Fruit fly (Drosophila melanogaster) whole organism, embryonic: ENCODE measurements around the gene CG31675.

Source experiments
- Asciz ChIP-seq: fragments of 200-800 bp; sonication (Bioruptor generic); optimal IDR thresholded peaks from 2 replicates; lab custom pipeline; 2017; ENCODE audit warnings: missing biosample characterization, mild to moderate bottlenecking, missing genetic modification characterization, missing genetic modification reagents
- Atf-2 ChIP-seq: fragments of 200-800 bp; sonication (Bioruptor generic); optimal IDR thresholded peaks from 2 replicates; lab custom pipeline; 2016; ENCODE audit warnings: missing biosample characterization, missing genetic modification characterization
- B-H2 ChIP-seq: fragments of 200-800 bp; sonication (Bioruptor generic); optimal IDR thresholded peaks from 2 replicates; lab custom pipeline; 2018; ENCODE audit warnings: missing biosample characterization, mild to moderate bottlenecking, missing genetic modification characterization
- CG10274 ChIP-seq: fragments of 200-800 bp; sonication (Bioruptor generic); optimal IDR thresholded peaks from 3 replicates; lab custom pipeline; 2017; ENCODE audit warnings: missing biosample characterization, mild to moderate bottlenecking, missing genetic modification characterization
- CG10654 ChIP-seq: fragments of 200-800 bp; sonication (Bioruptor generic); optimal IDR thresholded peaks from 2 replicates; lab custom pipeline; 2016; ENCODE audit warnings: missing biosample characterization, missing genetic modification characterization
- CG11504 ChIP-seq: fragments of 200-800 bp; sonication (Bioruptor generic); optimal IDR thresholded peaks from 3 replicates; lab custom pipeline; 2019; ENCODE audit warnings: missing biosample characterization, mild to moderate bottlenecking, missing genetic modification characterization, moderate library complexity
- CG14710 ChIP-seq: fragments of 200-800 bp; sonication (Bioruptor generic); optimal IDR thresholded peaks from 3 replicates; lab custom pipeline; 2019; ENCODE audit warnings: missing biosample characterization, mild to moderate bottlenecking, missing genetic modification characterization, moderate library complexity
- CG14965 ChIP-seq: fragments of 200-800 bp; sonication (Bioruptor generic); optimal IDR thresholded peaks from 2 replicates; lab custom pipeline; 2016; ENCODE audit warnings: missing biosample characterization, missing genetic modification characterization, borderline replicate concordance
- CG1602 ChIP-seq: fragments of 200-800 bp; sonication (Bioruptor generic); optimal IDR thresholded peaks from 3 replicates; lab custom pipeline; 2016; ENCODE audit warnings: missing biosample characterization, missing genetic modification characterization
- CG1603 ChIP-seq: fragments of 200-800 bp; sonication (Bioruptor generic); optimal IDR thresholded peaks from 2 replicates; lab custom pipeline; 2019; ENCODE audit warnings: missing biosample characterization, mild to moderate bottlenecking, missing genetic modification characterization, moderate library complexity
- CG16815 ChIP-seq: fragments of 200-800 bp; sonication (Bioruptor generic); optimal IDR thresholded peaks from 3 replicates; lab custom pipeline; 2017; ENCODE audit warnings: missing biosample characterization, mild to moderate bottlenecking, missing genetic modification characterization
- CG17568 ChIP-seq: fragments of 200-800 bp; sonication (Bioruptor generic); optimal IDR thresholded peaks from 2 replicates; lab custom pipeline; 2018; ENCODE audit warnings: missing biosample characterization, mild to moderate bottlenecking, missing genetic modification characterization, moderate library complexity
- CG1792 ChIP-seq: fragments of 200-800 bp; sonication (Bioruptor generic); optimal IDR thresholded peaks from 2 replicates; lab custom pipeline; 2016; ENCODE audit warnings: missing biosample characterization, missing genetic modification characterization
- CG33557 ChIP-seq: fragments of 200-800 bp; sonication (Bioruptor generic); optimal IDR thresholded peaks from 2 replicates; lab custom pipeline; 2019; ENCODE audit warnings: missing biosample characterization, mild to moderate bottlenecking, missing genetic modification characterization, moderate library complexity
- CG34376 ChIP-seq: fragments of 200-800 bp; sonication (Bioruptor generic); optimal IDR thresholded peaks from 2 replicates; lab custom pipeline; 2018; ENCODE audit warnings: missing biosample characterization, mild to moderate bottlenecking, missing genetic modification characterization
- CG4854 ChIP-seq: fragments of 200-800 bp; sonication (Bioruptor generic); optimal IDR thresholded peaks from 2 replicates; lab custom pipeline; 2016; ENCODE audit warnings: missing biosample characterization, missing genetic modification characterization, inconsistent platforms
- CG5180 ChIP-seq: fragments of 200-800 bp; sonication (Bioruptor generic); optimal IDR thresholded peaks from 3 replicates; lab custom pipeline; 2017; ENCODE audit warnings: missing biosample characterization, missing genetic modification characterization, mild to moderate bottlenecking, moderate library complexity, missing genetic modification reagents
- CG6683 ChIP-seq: fragments of 200-800 bp; sonication (Bioruptor generic); optimal IDR thresholded peaks from 2 replicates; lab custom pipeline; 2017; ENCODE audit warnings: missing biosample characterization, mild to moderate bottlenecking, missing genetic modification characterization, missing genetic modification reagents
- CG7745 ChIP-seq: fragments of 200-800 bp; sonication (Bioruptor generic); optimal IDR thresholded peaks from 2 replicates; lab custom pipeline; 2018; ENCODE audit warnings: missing biosample characterization, mild to moderate bottlenecking, missing genetic modification characterization, moderate library complexity
- CG8359 ChIP-seq: fragments of 200-800 bp; sonication (Bioruptor generic); optimal IDR thresholded peaks from 2 replicates; lab custom pipeline; 2017; ENCODE audit warnings: missing biosample characterization, mild to moderate bottlenecking, missing genetic modification characterization, borderline replicate concordance
- CG8388 ChIP-seq: fragments of 200-800 bp; sonication (Bioruptor generic); optimal IDR thresholded peaks from 2 replicates; lab custom pipeline; 2019; ENCODE audit warnings: missing biosample characterization, mild to moderate bottlenecking, missing genetic modification characterization, moderate library complexity
- CG8944 ChIP-seq: fragments of 200-800 bp; sonication (Bioruptor generic); optimal IDR thresholded peaks from 3 replicates; lab custom pipeline; 2016; ENCODE audit warnings: missing biosample characterization, missing genetic modification characterization
- Deaf1 ChIP-seq: fragments of 200-800 bp; optimal IDR thresholded peaks from 3 replicates; lab custom pipeline; 2019; ENCODE audit warnings: missing biosample characterization, mild to moderate bottlenecking, missing genetic modification characterization, moderate library complexity
- HLH54F ChIP-seq: fragments of 200-800 bp; sonication (Bioruptor generic); optimal IDR thresholded peaks from 3 replicates; lab custom pipeline; 2016; ENCODE audit warnings: missing biosample characterization, missing genetic modification characterization
- Hmx ChIP-seq: fragments of 200-800 bp; sonication (Bioruptor generic); optimal IDR thresholded peaks from 2 replicates; lab custom pipeline; 2016; ENCODE audit warnings: missing biosample characterization, missing genetic modification characterization
- Hsf ChIP-seq: fragments of 200-800 bp; sonication (Bioruptor generic); optimal IDR thresholded peaks from 3 replicates; lab custom pipeline; 2016; ENCODE audit warnings: missing biosample characterization, missing genetic modification characterization
- Jarid2 ChIP-seq: fragments of 200-800 bp; sonication (Bioruptor generic); optimal IDR thresholded peaks from 3 replicates; lab custom pipeline; 2017; ENCODE audit warnings: mild to moderate bottlenecking, missing biosample characterization, missing genetic modification reagents, missing genetic modification characterization
- Nf-YA ChIP-seq: fragments of 200-800 bp; sonication (Bioruptor generic); IDR thresholded peaks from 2 replicates; pipeline ENCODE4 v1.3.6; 2022; ENCODE audit warnings: missing biosample characterization, missing genetic modification characterization
- Pdp1 ChIP-seq, 2 experiments: fragments of 200-800 bp; sonication (Bioruptor generic); optimal IDR thresholded peaks; 3 replicates each; lab custom pipeline; 2016; ENCODE audit warnings: missing biosample characterization in 2 of 2, missing genetic modification characterization in 2 of 2, mild to moderate bottlenecking in 1 of 2, moderate library complexity in 1 of 2
- br ChIP-seq: fragments of >200 bp; optimal IDR thresholded peaks from 2 replicates; lab custom pipeline; 2017
- chif ChIP-seq, 2 experiments: fragments of 200-800 bp; sonication (Bioruptor generic); optimal IDR thresholded peaks; 3 replicates each; lab custom pipeline; 2016; ENCODE audit warnings: missing biosample characterization in 2 of 2, missing genetic modification characterization in 2 of 2
- crp ChIP-seq, 2 experiments: fragments of 200-800 bp; sonication (Bioruptor generic); optimal IDR thresholded peaks; 2 replicates in 1 of 2; 3 replicates in 1 of 2; lab custom pipeline; 2017; ENCODE audit warnings: missing biosample characterization in 2 of 2, missing genetic modification characterization in 2 of 2, mild to moderate bottlenecking in 1 of 2, moderate library complexity in 1 of 2
- en ChIP-seq: fragments of 200-800 bp; sonication (Bioruptor generic); optimal IDR thresholded peaks from 2 replicates; lab custom pipeline; 2016; ENCODE audit warnings: missing biosample characterization, missing genetic modification characterization
- gt ChIP-seq: fragments of 200-800 bp; sonication (Bioruptor generic); IDR thresholded peaks from 2 replicates; pipeline ENCODE4 v1.3.6; 2022; ENCODE audit warnings: missing biosample characterization, missing genetic modification characterization
- hbn ChIP-seq: fragments of 200-800 bp; sonication (Bioruptor generic); IDR thresholded peaks from 2 replicates; pipeline ENCODE4 v1.3.6; 2022; ENCODE audit warnings: missing biosample characterization, missing genetic modification characterization; ENCODE audit not compliant: partially characterized antibody
- hth ChIP-seq: fragments of >200 bp; optimal IDR thresholded peaks from 2 replicates; lab custom pipeline; 2017; ENCODE audit warnings: inconsistent platforms
- ken ChIP-seq: fragments of 200-800 bp; sonication (Bioruptor generic); IDR thresholded peaks from 3 replicates; pipeline ENCODE4 v1.3.6; 2022; ENCODE audit warnings: missing biosample characterization, missing genetic modification characterization
- mld ChIP-seq: fragments of 200-800 bp; sonication (Bioruptor generic); IDR thresholded peaks from 3 replicates; pipeline ENCODE4 v1.3.6; 2022; ENCODE audit warnings: missing biosample characterization, missing genetic modification characterization; ENCODE audit not compliant: partially characterized antibody
- odd ChIP-seq: fragments of 200-800 bp; sonication (Bioruptor generic); optimal IDR thresholded peaks from 2 replicates; lab custom pipeline; 2017; ENCODE audit warnings: missing biosample characterization, mild to moderate bottlenecking, missing genetic modification characterization
- onecut ChIP-seq: fragments of 200-800 bp; sonication (Bioruptor generic); IDR thresholded peaks from 2 replicates; pipeline ENCODE4 v1.3.6; 2022; ENCODE audit warnings: missing biosample characterization, missing genetic modification characterization
- pan ChIP-seq, 4 experiments: fragments of >200 bp in 3 of 4; fragments of 200-800 bp in 1 of 4; sonication (Bioruptor generic) in 1 of 4; optimal IDR thresholded peaks in 3 of 4; IDR thresholded peaks in 1 of 4; 2 replicates each; pipeline versions ENCODE4 v1.3.6 to Lab custom; 2017 to 2022; ENCODE audit warnings: missing biosample characterization in 2 of 4, missing genetic modification characterization in 2 of 4, mixed read lengths in 1 of 4
- pho ChIP-seq: fragments of 200-800 bp; sonication (Bioruptor generic); optimal IDR thresholded peaks from 2 replicates; lab custom pipeline; 2016; ENCODE audit warnings: missing biosample characterization, missing genetic modification characterization
- pita ChIP-seq: fragments of 200-800 bp; sonication (Bioruptor generic); optimal IDR thresholded peaks from 2 replicates; lab custom pipeline; 2017; ENCODE audit warnings: missing biosample characterization, mild to moderate bottlenecking, missing genetic modification characterization
- sens ChIP-seq: fragments of 200-800 bp; sonication (Bioruptor generic); peaks from one replicate; lab custom pipeline; 2016; ENCODE audit warnings: missing biosample characterization, missing genetic modification characterization
- sima ChIP-seq: fragments of 200-800 bp; sonication (Bioruptor generic); optimal IDR thresholded peaks from 2 replicates; lab custom pipeline; 2016; ENCODE audit warnings: missing biosample characterization, missing genetic modification characterization
- stwl ChIP-seq: fragments of 200-800 bp; sonication (Bioruptor generic); optimal IDR thresholded peaks from 3 replicates; lab custom pipeline; 2018; ENCODE audit warnings: missing biosample characterization, mild to moderate bottlenecking, missing genetic modification characterization, moderate library complexity
- tap ChIP-seq: fragments of 200-800 bp; optimal IDR thresholded peaks from 3 replicates; lab custom pipeline; 2019; ENCODE audit warnings: missing biosample characterization, mild to moderate bottlenecking, missing genetic modification characterization, moderate library complexity
- tio ChIP-seq: fragments of 200-800 bp; sonication (Bioruptor generic); optimal IDR thresholded peaks from 2 replicates; lab custom pipeline; 2017; ENCODE audit warnings: missing biosample characterization, missing genetic modification characterization, inconsistent platforms
- zf30C ChIP-seq: fragments of 200-800 bp; sonication (Bioruptor generic); optimal IDR thresholded peaks from 3 replicates; lab custom pipeline; 2018; ENCODE audit warnings: missing biosample characterization, mild to moderate bottlenecking, missing genetic modification characterization

The CG31675 gene

dm6 chr2L:20889857-20890606 is 22.5 kb downstream of the CG31675 start (continued):
- TF ChIP-seq CG6683: no peak
- no peak for TF ChIP-seq CG16815 (GFP tag; lab: Kevin White, UChicago)
- TF ChIP-seq crp (GFP tag; optimal IDR thresholded peaks at IDR 0.05; lab: Kevin White, UChicago): no peak
- TF ChIP-seq Nf-YA: no peak
- no peak for TF ChIP-seq odd
- no peak for TF ChIP-seq onecut (GFP tag; lab: Robert Waterston, UW)
- peak; percentile 29 for TF ChIP-seq sima (GFP tag; lab: Kevin White, UChicago)
- peak; percentile 4 for TF ChIP-seq CG4854 (GFP tag; lab: Kevin White, UChicago)
- no peak for TF ChIP-seq CG17568 (GFP tag; lab: Kevin White, UChicago)
- peak; percentile 5 to 31 for TF ChIP-seq Pdp1 (GFP tag; optimal IDR thresholded peaks at IDR 0.05; lab: Kevin White, UChicago)
- no peak for TF ChIP-seq tap
- TF ChIP-seq gt (GFP tag; lab: Robert Waterston, UW): no peak
- TF ChIP-seq CG33557: no peak
- no peak for TF ChIP-seq pho
- no peak for TF ChIP-seq HLH54F (GFP tag; lab: Kevin White, UChicago)
- TF ChIP-seq hbn (GFP tag; lab: Robert Waterston, UW): no peak
- TF ChIP-seq CG8359: peak; percentile 18
- no peak for TF ChIP-seq en (GFP tag; lab: Kevin White, UChicago)
- TF ChIP-seq CG14710 (tag; lab: Kevin White, UChicago): peak; percentile 36
- no peak for TF ChIP-seq br
- TF ChIP-seq Asciz (GFP tag; lab: Kevin White, UChicago): peak; percentile 65
- TF ChIP-seq CG1603: peak; percentile 67
- no peak for TF ChIP-seq CG8944
- TF ChIP-seq Hsf: peak; percentile 14
- TF ChIP-seq CG1792 (GFP tag; lab: Kevin White, UChicago): peak; percentile 6
- no peak for TF ChIP-seq ken
- no peak for TF ChIP-seq CG7745
- TF ChIP-seq stwl (tag; lab: Kevin White, UChicago): no peak
- TF ChIP-seq tio (GFP tag; lab: Kevin White, UChicago): peak; percentile 41
- TF ChIP-seq CG11504 (tag; lab: Kevin White, UChicago): peak; percentile 55
- peak; percentile 89 for TF ChIP-seq sens (GFP tag; lab: Kevin White, UChicago)
- TF ChIP-seq CG10274 (GFP tag; lab: Kevin White, UChicago): no peak
- peak; percentile 62 for TF ChIP-seq CG34376 (GFP tag; lab: Kevin White, UChicago)
- TF ChIP-seq Jarid2: peak; percentile 84
- TF ChIP-seq pan (optimal IDR thresholded peaks at IDR 0.05; lab: Kevin White, UChicago): no peak
- TF ChIP-seq pan (GFP tag; optimal IDR thresholded peaks at IDR 0.05 in 1 of 2, IDR thresholded peaks at IDR 0.05 in 1 of 2): no peak
- TF ChIP-seq chif (GFP tag; optimal IDR thresholded peaks at IDR 0.05; lab: Kevin White, UChicago): peak in 1 of 2 experiments; percentile 5
- TF ChIP-seq Deaf1 (tag; lab: Kevin White, UChicago): peak; percentile 32
- no peak for TF ChIP-seq hth (lab: Kevin White, UChicago)
- TF ChIP-seq pita (GFP tag; lab: Kevin White, UChicago): no peak
- no peak for TF ChIP-seq Hmx (GFP tag; lab: Kevin White, UChicago)
- no peak for TF ChIP-seq CG14965
- no peak for TF ChIP-seq mld (GFP tag; lab: Robert Waterston, UW)
- peak; percentile 37 for TF ChIP-seq zf30C (GFP tag; lab: Kevin White, UChicago)
- no peak for TF ChIP-seq B-H2 (GFP tag; lab: Kevin White, UChicago)
- TF ChIP-seq CG1602 (GFP tag; lab: Kevin White, UChicago): no peak
- peak; percentile 7 for TF ChIP-seq CG8388
- TF ChIP-seq CG10654 (GFP tag; lab: Kevin White, UChicago): peak; percentile 25
- TF ChIP-seq Atf-2 (GFP tag; lab: Kevin White, UChicago): no peak
- no peak for TF ChIP-seq CG5180
